Fruit fly (Drosophila melanogaster) whole organism: Measurements from ENCODE around the gene GC2.

Experiments used
- CG8478 ChIP-seq: fragments of >200 bp; optimal IDR thresholded peaks from 2 replicates; lab custom pipeline; 2018; ENCODE audit warnings: inconsistent platforms
- Dll ChIP-seq: fragments of >200 bp; optimal IDR thresholded peaks from 2 replicates; lab custom pipeline; 2017
- EcR ChIP-seq, 2 experiments: fragments of >200 bp; optimal IDR thresholded peaks; 2 replicates each; lab custom pipeline; 2017; ENCODE audit warnings: missing biosample characterization in 2 of 2, missing genetic modification characterization in 2 of 2, missing genetic modification reagents in 2 of 2
- pan ChIP-seq: fragments of >200 bp; optimal IDR thresholded peaks from 2 replicates; lab custom pipeline; 2017
- psq ChIP-seq: fragments of >200 bp; optimal IDR thresholded peaks from 2 replicates; lab custom pipeline; 2017
- usp ChIP-seq: fragments of >200 bp; optimal IDR thresholded peaks from 2 replicates; lab custom pipeline; 2017; ENCODE audit warnings: missing biosample characterization, missing genetic modification characterization, mixed read lengths

The GC2 gene

DNA sequence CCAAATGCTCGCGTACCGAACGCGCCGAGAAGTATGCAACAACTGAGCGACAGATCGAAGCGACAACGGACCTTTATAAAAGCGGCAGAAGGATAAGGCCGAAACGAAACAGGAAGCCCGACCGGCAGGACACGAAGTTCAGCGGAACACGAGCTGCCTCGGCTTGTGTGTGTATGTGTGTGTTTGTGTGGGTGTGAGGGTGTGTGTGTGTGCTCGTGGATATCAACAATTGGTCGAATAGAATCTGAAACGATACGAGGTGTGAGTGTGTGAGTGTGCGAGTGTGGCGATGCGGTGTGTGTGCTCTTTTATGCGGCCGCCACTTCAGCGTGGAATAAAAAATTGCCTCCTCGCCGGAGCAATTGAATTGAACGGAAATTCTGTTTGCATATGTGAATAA, 33.9 kb downstream of the GC2 start, which contains the start of gene Tk:
Gene Tk (minus strand): TSS at position 57 of the 400 bp plus-strand sequence.
- no peak for TF ChIP-seq EcR (GFP tag; optimal IDR thresholded peaks at IDR 0.05; lab: Kevin White, UChicago)
- no peak for TF ChIP-seq usp (GFP tag; lab: Kevin White, UChicago)
- no peak for TF ChIP-seq pan
- no peak for TF ChIP-seq psq
- TF ChIP-seq Dll, result no peak
- no peak for TF ChIP-seq CG8478 (lab: Kevin White, UChicago)

DNA sequence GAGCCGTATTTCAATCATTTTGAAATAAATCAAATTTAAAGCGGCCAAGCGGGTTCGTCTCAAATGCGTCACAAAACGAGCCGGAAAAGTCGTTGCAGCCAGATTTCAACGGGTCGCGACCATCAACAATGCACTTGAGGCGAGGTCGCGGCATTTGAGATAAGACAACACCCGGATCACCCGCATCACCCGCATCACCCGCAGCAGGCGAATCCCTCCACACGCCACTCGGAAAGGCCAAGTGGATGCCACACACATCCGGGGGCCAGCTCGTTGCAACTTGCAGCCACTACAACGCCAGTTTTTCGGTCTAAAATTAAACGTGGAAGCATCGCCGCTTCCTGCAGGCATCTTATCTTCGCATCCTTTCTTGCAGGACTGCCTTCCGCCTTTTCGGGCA, 34.9 kb downstream of the GC2 start:
- TF ChIP-seq pan (no peak), usp (GFP tag; lab: Kevin White, UChicago) (no peak), CG8478 (lab: Kevin White, UChicago) (no peak), psq (no peak)

DNA sequence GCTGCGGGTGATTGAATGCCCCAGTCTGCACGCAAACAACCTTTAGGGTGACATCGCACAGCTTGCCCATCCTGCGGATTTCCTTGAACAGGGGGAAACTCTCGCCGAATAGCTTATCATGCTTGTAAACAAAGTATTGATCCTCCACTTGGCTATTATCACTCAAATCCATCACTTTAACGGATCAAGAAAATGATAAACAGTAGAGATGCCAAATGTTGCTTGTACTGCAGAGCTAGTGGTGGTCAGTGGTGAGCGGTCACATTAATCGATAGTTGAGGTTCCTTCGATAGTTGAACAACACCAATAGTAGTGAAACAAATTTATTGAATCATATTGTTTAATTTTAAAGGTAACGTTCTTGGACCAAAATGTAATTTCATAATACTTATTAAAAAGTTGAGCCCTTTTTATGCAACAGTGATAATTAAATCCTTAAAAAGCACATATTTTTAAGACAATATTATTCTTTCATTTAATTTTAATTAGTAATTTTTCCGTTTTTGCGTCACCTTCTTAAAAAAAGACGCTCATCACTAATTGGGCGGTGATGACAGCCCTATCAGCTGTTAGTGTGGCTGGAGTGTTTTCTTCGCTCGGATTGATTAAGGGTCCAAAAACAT, 38.8 kb downstream of the GC2 start, which contains the start of the genes KLHL18 and GCC185:
Gene KLHL18 (minus strand): TSS at position 233 of the 623 bp plus-strand sequence.
Gene GCC185 (plus strand): TSS at position 571 of the 623 bp plus-strand sequence.
- TF ChIP-seq Dll (no peak), CG8478 (lab: Kevin White, UChicago) (no peak), pan (no peak), psq (no peak), EcR (GFP tag; optimal IDR thresholded peaks at IDR 0.05; lab: Kevin White, UChicago) (no peak), usp (GFP tag; lab: Kevin White, UChicago) (no peak)

- TF ChIP-seq psq (no peak), usp (GFP tag; lab: Kevin White, UChicago) (no peak), CG8478 (lab: Kevin White, UChicago) (no peak), EcR (GFP tag; optimal IDR thresholded peaks at IDR 0.05; lab: Kevin White, UChicago) (no peak), Dll (no peak), pan (no peak)
Measured at dm6 chr3R:12016828-12017280, 45.4 kb downstream of the GC2 start, which contains the start of the genes DCAF12 and Spt3. Gene DCAF12, minus strand, starts transcription at chr3R:12017031. Gene Spt3, plus strand, starts transcription at chr3R:12017156.

dm6 chr3R:12020987-12021386, 49.5 kb downstream of the GC2 start:
- TF ChIP-seq Dll, result no peak
- TF ChIP-seq CG8478 (lab: Kevin White, UChicago), result no peak
- TF ChIP-seq EcR (GFP tag; optimal IDR thresholded peaks at IDR 0.05; lab: Kevin White, UChicago), result no peak
- no peak for TF ChIP-seq pan
- no peak for TF ChIP-seq usp (GFP tag; lab: Kevin White, UChicago)
- TF ChIP-seq psq, result no peak
